Fruit fly (Drosophila melanogaster) whole organism, embryonic: Measurements from ENCODE around the gene CG10348.

Source experiments
- Adf1 ChIP-seq: fragments of 200-800 bp; sonication (Bioruptor generic); IDR thresholded peaks from 2 replicates; pipeline ENCODE4 v1.3.6; 2022; ENCODE audit warnings: missing biosample characterization, missing genetic modification characterization
- Bgb ChIP-seq: fragments of 200-800 bp; sonication (Bioruptor generic); IDR thresholded peaks from 2 replicates; pipeline ENCODE4 v1.3.6; 2022; ENCODE audit warnings: missing biosample characterization, missing genetic modification characterization; ENCODE audit not compliant: partially characterized antibody
- CG11695 ChIP-seq: fragments of 200-800 bp; sonication (Bioruptor generic); IDR thresholded peaks from 3 replicates; pipeline ENCODE4 v1.3.6; 2022; ENCODE audit warnings: missing biosample characterization, missing genetic modification characterization
- CG14710 ChIP-seq: fragments of 200-800 bp; sonication (Bioruptor generic); optimal IDR thresholded peaks from 3 replicates; lab custom pipeline; 2019; ENCODE audit warnings: missing biosample characterization, mild to moderate bottlenecking, missing genetic modification characterization, moderate library complexity
- CG16863 ChIP-seq: fragments of 200-800 bp; sonication (Bioruptor generic); optimal IDR thresholded peaks from 3 replicates; lab custom pipeline; 2016; ENCODE audit warnings: missing biosample characterization, missing genetic modification characterization
- CG18011 ChIP-seq: fragments of 200-800 bp; sonication (Bioruptor generic); optimal IDR thresholded peaks from 2 replicates; lab custom pipeline; 2017; ENCODE audit warnings: missing biosample characterization, missing genetic modification characterization, mild to moderate bottlenecking, moderate library complexity, missing genotype
- CG18764 ChIP-seq: fragments of 200-800 bp; sonication (Bioruptor generic); optimal IDR thresholded peaks from 3 replicates; lab custom pipeline; 2016; ENCODE audit warnings: missing biosample characterization, missing genetic modification characterization
- CG30020 ChIP-seq: fragments of 200-800 bp; optimal IDR thresholded peaks from 2 replicates; lab custom pipeline; 2019; ENCODE audit warnings: missing biosample characterization, mild to moderate bottlenecking, missing genetic modification characterization, moderate library complexity
- CG30431 ChIP-seq: fragments of 200-800 bp; sonication (Bioruptor generic); optimal IDR thresholded peaks from 2 replicates; lab custom pipeline; 2017; ENCODE audit warnings: missing biosample characterization, missing genetic modification characterization
- CG3163 ChIP-seq: fragments of 200-800 bp; sonication (Bioruptor generic); optimal IDR thresholded peaks from 3 replicates; lab custom pipeline; 2016; ENCODE audit warnings: missing biosample characterization, missing genetic modification characterization
- CG32767 ChIP-seq: fragments of 200-800 bp; sonication (Bioruptor generic); IDR thresholded peaks from 2 replicates; pipeline ENCODE4 v1.3.6; 2022; ENCODE audit warnings: missing biosample characterization, missing genetic modification characterization
- CG4282 ChIP-seq: fragments of 200-800 bp; sonication (Bioruptor generic); optimal IDR thresholded peaks from 2 replicates; lab custom pipeline; 2016; ENCODE audit warnings: missing biosample characterization, missing genetic modification characterization
- CG4404 ChIP-seq: fragments of 200-800 bp; sonication (Bioruptor generic); IDR thresholded peaks from 2 replicates; pipeline ENCODE4 v1.3.6; 2022; ENCODE audit warnings: missing biosample characterization, missing genetic modification characterization
- CG6791 ChIP-seq: fragments of 200-800 bp; sonication (Bioruptor generic); IDR thresholded peaks from 3 replicates; pipeline ENCODE4 v1.3.6; 2022; ENCODE audit warnings: missing biosample characterization, missing genetic modification characterization; ENCODE audit not compliant: partially characterized antibody
- CTCF ChIP-seq: fragments of 200-800 bp; sonication (Bioruptor generic); optimal IDR thresholded peaks from 2 replicates; lab custom pipeline; 2017; ENCODE audit warnings: missing biosample characterization, mild to moderate bottlenecking, missing genetic modification characterization, moderate library complexity
- D19A ChIP-seq: fragments of 200-800 bp; optimal IDR thresholded peaks from 3 replicates; lab custom pipeline; 2019; ENCODE audit warnings: missing biosample characterization, mild to moderate bottlenecking, missing genetic modification characterization, moderate library complexity
- Drgx ChIP-seq: fragments of 200-800 bp; sonication (Bioruptor generic); IDR thresholded peaks from 2 replicates; pipeline ENCODE4 v1.3.6; 2022; ENCODE audit warnings: missing biosample characterization, missing genetic modification characterization
- Ets97D ChIP-seq: fragments of 200-800 bp; sonication (Bioruptor generic); optimal IDR thresholded peaks from 3 replicates; lab custom pipeline; 2016; ENCODE audit warnings: missing biosample characterization, missing genetic modification characterization
- Fer2 ChIP-seq: fragments of 200-800 bp; sonication (Bioruptor generic); optimal IDR thresholded peaks from 2 replicates; lab custom pipeline; 2018; ENCODE audit warnings: missing biosample characterization, mild to moderate bottlenecking, missing genetic modification characterization, moderate library complexity
- GATAe ChIP-seq: fragments of 200-800 bp; sonication (Bioruptor generic); conservative IDR thresholded peaks from 2 replicates; pipeline ENCODE4 v1.3.6; 2022; ENCODE audit warnings: missing biosample characterization, missing genetic modification characterization
- Gsc ChIP-seq: fragments of 200-800 bp; sonication (Bioruptor generic); IDR thresholded peaks from 2 replicates; pipeline ENCODE4 v1.3.6; 2022; ENCODE audit warnings: missing biosample characterization, missing genetic modification characterization
- HLH3B ChIP-seq: fragments of 200-800 bp; sonication (Bioruptor generic); IDR thresholded peaks from 2 replicates; pipeline ENCODE4 v1.3.6; 2022; ENCODE audit warnings: missing biosample characterization, missing genetic modification characterization
- Mrtf ChIP-seq: fragments of 200-800 bp; sonication (Bioruptor generic); IDR thresholded peaks from 3 replicates; pipeline ENCODE4 v1.3.6; 2022; ENCODE audit warnings: missing biosample characterization, missing genetic modification characterization
- Nf-YC ChIP-seq: fragments of 200-800 bp; optimal IDR thresholded peaks from 3 replicates; lab custom pipeline; 2019; ENCODE audit warnings: missing biosample characterization, mild to moderate bottlenecking, missing genetic modification characterization, moderate library complexity
- Opbp ChIP-seq: fragments of 200-800 bp; sonication (Bioruptor generic); IDR thresholded peaks from 3 replicates; pipeline ENCODE4 v1.3.6; 2022; ENCODE audit warnings: missing biosample characterization, missing genetic modification characterization; ENCODE audit not compliant: partially characterized antibody
- Sry-δ ChIP-seq: fragments of 200-800 bp; sonication (Bioruptor generic); optimal IDR thresholded peaks from 2 replicates; lab custom pipeline; 2016; ENCODE audit warnings: missing biosample characterization, missing genetic modification characterization
- cato ChIP-seq: fragments of 200-800 bp; sonication (Bioruptor generic); optimal IDR thresholded peaks from 2 replicates; lab custom pipeline; 2016; ENCODE audit warnings: missing biosample characterization, missing genetic modification characterization, borderline replicate concordance
- cg ChIP-seq: fragments of 200-800 bp; sonication (Bioruptor generic); optimal IDR thresholded peaks from 3 replicates; lab custom pipeline; 2019; ENCODE audit warnings: missing biosample characterization, mild to moderate bottlenecking, missing genetic modification characterization, moderate library complexity
- corto ChIP-seq: fragments of 200-800 bp; sonication (Bioruptor generic); optimal IDR thresholded peaks from 2 replicates; lab custom pipeline; 2016; ENCODE audit warnings: missing biosample characterization, mild to moderate bottlenecking, missing genetic modification characterization, moderate library complexity
- dan ChIP-seq: fragments of 200-800 bp; sonication (Bioruptor generic); IDR thresholded peaks from 2 replicates; pipeline ENCODE4 v1.3.6; 2022; ENCODE audit warnings: missing biosample characterization, missing genetic modification characterization
- danr ChIP-seq: fragments of 200-800 bp; sonication (Bioruptor generic); IDR thresholded peaks from 2 replicates; pipeline ENCODE4 v1.3.6; 2022; ENCODE audit warnings: missing biosample characterization, missing genetic modification characterization
- emc ChIP-seq: fragments of 200-800 bp; sonication (Bioruptor generic); optimal IDR thresholded peaks from 2 replicates; lab custom pipeline; 2016; ENCODE audit warnings: missing biosample characterization, missing genetic modification characterization
- fru ChIP-seq: fragments of >200 bp; optimal IDR thresholded peaks from 2 replicates; lab custom pipeline; 2017
- gcm ChIP-seq: fragments of 200-800 bp; sonication (Bioruptor generic); optimal IDR thresholded peaks from 2 replicates; lab custom pipeline; 2019; ENCODE audit warnings: missing biosample characterization, mild to moderate bottlenecking, missing genetic modification characterization, moderate library complexity
- gem ChIP-seq: fragments of 200-800 bp; sonication (Bioruptor generic); optimal IDR thresholded peaks from 2 replicates; lab custom pipeline; 2019; ENCODE audit warnings: missing biosample characterization, mild to moderate bottlenecking, missing genetic modification characterization, moderate library complexity
- gt ChIP-seq: fragments of 200-800 bp; sonication (Bioruptor generic); IDR thresholded peaks from 2 replicates; pipeline ENCODE4 v1.3.6; 2022; ENCODE audit warnings: missing biosample characterization, missing genetic modification characterization
- insv ChIP-seq, 2 experiments: fragments of 200-800 bp; sonication (Bioruptor generic); optimal IDR thresholded peaks; 3 replicates each; lab custom pipeline; 2016 to 2018; ENCODE audit warnings: missing biosample characterization in 2 of 2, missing genetic modification characterization in 2 of 2
- jing ChIP-seq: fragments of 200-800 bp; sonication (Bioruptor generic); optimal IDR thresholded peaks from 2 replicates; lab custom pipeline; 2018; ENCODE audit warnings: missing biosample characterization, mild to moderate bottlenecking, missing genetic modification characterization
- ken ChIP-seq: fragments of 200-800 bp; sonication (Bioruptor generic); IDR thresholded peaks from 3 replicates; pipeline ENCODE4 v1.3.6; 2022; ENCODE audit warnings: missing biosample characterization, missing genetic modification characterization
- lilli ChIP-seq: fragments of 200-800 bp; sonication (Bioruptor generic); optimal IDR thresholded peaks from 3 replicates; lab custom pipeline; 2016; ENCODE audit warnings: missing biosample characterization, missing genetic modification characterization
- lmd ChIP-seq: fragments of 200-800 bp; sonication (Bioruptor generic); IDR thresholded peaks from 2 replicates; pipeline ENCODE4 v1.3.6; 2022; ENCODE audit warnings: missing biosample characterization, missing genetic modification characterization
- pros ChIP-seq: fragments of 200-800 bp; sonication (Bioruptor generic); optimal IDR thresholded peaks from 3 replicates; lab custom pipeline; 2019; ENCODE audit warnings: missing biosample characterization, mild to moderate bottlenecking, missing genetic modification characterization, moderate library complexity
- run ChIP-seq: fragments of 200-800 bp; sonication (Bioruptor generic); optimal IDR thresholded peaks from 3 replicates; lab custom pipeline; 2018; ENCODE audit warnings: missing biosample characterization, mild to moderate bottlenecking, missing genetic modification characterization
- sd ChIP-seq: fragments of 200-800 bp; sonication (Bioruptor generic); optimal IDR thresholded peaks from 3 replicates; lab custom pipeline; 2018; ENCODE audit warnings: missing biosample characterization, mild to moderate bottlenecking, missing genetic modification characterization, moderate library complexity
- seq ChIP-seq: fragments of 200-800 bp; sonication (Bioruptor generic); IDR thresholded peaks from 2 replicates; pipeline ENCODE4 v1.3.6; 2022; ENCODE audit warnings: missing biosample characterization, missing genetic modification characterization
- sisA ChIP-seq: fragments of 200-800 bp; sonication (Bioruptor generic); IDR thresholded peaks from 2 replicates; pipeline ENCODE4 v1.3.6; 2022; ENCODE audit warnings: missing biosample characterization, missing genetic modification characterization
- stc ChIP-seq: fragments of 200-800 bp; sonication (Bioruptor generic); IDR thresholded peaks from 2 replicates; pipeline ENCODE4 v1.3.6; 2022; ENCODE audit warnings: missing biosample characterization, missing genetic modification characterization
- trh ChIP-seq: fragments of 200-800 bp; sonication (Bioruptor generic); optimal IDR thresholded peaks from 2 replicates; lab custom pipeline; 2016; ENCODE audit warnings: missing biosample characterization, missing genetic modification characterization
- tx ChIP-seq: fragments of 200-800 bp; sonication (Bioruptor generic); optimal IDR thresholded peaks from 2 replicates; lab custom pipeline; 2016; ENCODE audit warnings: missing biosample characterization, missing genetic modification characterization
- z ChIP-seq: fragments of 200-800 bp; sonication (Bioruptor generic); IDR thresholded peaks from 3 replicates; pipeline ENCODE4 v1.3.6; 2022; ENCODE audit warnings: missing biosample characterization, missing genetic modification characterization
- zen2 ChIP-seq: fragments of 200-800 bp; sonication (Bioruptor generic); IDR thresholded peaks from 3 replicates; pipeline ENCODE4 v1.3.6; 2022; ENCODE audit warnings: missing biosample characterization, missing genetic modification characterization; ENCODE audit not compliant: partially characterized antibody

CG10348 gene

dm6 chr2L:18732760-18733530 lies 621 bp upstream of the CG10348 start (continued):
- TF ChIP-seq stc: no peak
- peak; percentile 36; the same call in 1 of the 2 replicates for TF ChIP-seq Bgb (GFP tag; lab: Robert Waterston, UW)
- TF ChIP-seq Gsc (GFP tag; lab: Robert Waterston, UW): no peak
- TF ChIP-seq Opbp (GFP tag; lab: Robert Waterston, UW): peak; percentile 5; the same call in 1 of the 3 replicates
- TF ChIP-seq pros (GFP tag; lab: Kevin White, UChicago): peak; percentile 60
- TF ChIP-seq CG6791 (GFP tag; lab: Robert Waterston, UW): 0 out of 3 replicates have a peak, but pooled peaks have one; percentile 18
- TF ChIP-seq Adf1 (GFP tag; lab: Robert Waterston, UW): peak; percentile 90
- TF ChIP-seq cg (GFP tag; lab: Kevin White, UChicago): peak; percentile 73
- no peak for TF ChIP-seq CG32767
- no peak for TF ChIP-seq Ets97D (GFP tag; lab: Kevin White, UChicago)
- no peak for TF ChIP-seq CG16863 (GFP tag; lab: Kevin White, UChicago)
- no peak for TF ChIP-seq Fer2
- TF ChIP-seq corto (GFP tag; lab: Kevin White, UChicago): no peak
- no peak for TF ChIP-seq CG11695 (GFP tag; lab: Robert Waterston, UW)
- no peak for TF ChIP-seq danr (GFP tag; lab: Robert Waterston, UW)
- no peak for TF ChIP-seq CG18764 (GFP tag; lab: Kevin White, UChicago)
- no peak for TF ChIP-seq run (tag; lab: Kevin White, UChicago)
- peak; percentile 17 for TF ChIP-seq gem (tag; lab: Kevin White, UChicago)
- peak; percentile 19; the same call in 1 of the 2 replicates for TF ChIP-seq Drgx (GFP tag; lab: Robert Waterston, UW)
- TF ChIP-seq sisA (GFP tag; lab: Robert Waterston, UW): no peak
- TF ChIP-seq zen2 (GFP tag; lab: Robert Waterston, UW): no peak
- peak; percentile 88 for TF ChIP-seq sd (tag; lab: Kevin White, UChicago)
- TF ChIP-seq Mrtf (GFP tag; lab: Robert Waterston, UW): no peak
- no peak for TF ChIP-seq Sry-δ (GFP tag; lab: Kevin White, UChicago)
- TF ChIP-seq CG30020 (tag; lab: Kevin White, UChicago): no peak
- TF ChIP-seq GATAe: no peak
- TF ChIP-seq emc (GFP tag; lab: Kevin White, UChicago): no peak
- TF ChIP-seq jing (GFP tag; lab: Kevin White, UChicago): peak; percentile 58
- TF ChIP-seq lilli (GFP tag; lab: Kevin White, UChicago): no peak
- TF ChIP-seq CG30431 (GFP tag; lab: Kevin White, UChicago): no peak
- TF ChIP-seq CG18011 (GFP tag; lab: Kevin White, UChicago): no peak
- no peak for TF ChIP-seq cato (GFP tag; lab: Kevin White, UChicago)
- TF ChIP-seq tx (GFP tag; lab: Kevin White, UChicago): no peak
- TF ChIP-seq HLH3B (GFP tag; lab: Robert Waterston, UW): no peak
- peak; percentile 56; the same call in 1 of the 3 replicates for TF ChIP-seq z
- TF ChIP-seq seq: no peak
- TF ChIP-seq CG3163: no peak
- TF ChIP-seq CG4404 (GFP tag; lab: Robert Waterston, UW): no peak
- TF ChIP-seq fru (lab: Kevin White, UChicago): no peak
- TF ChIP-seq lmd (GFP tag; lab: Robert Waterston, UW): no peak
- peak; percentile 17 for TF ChIP-seq gcm (GFP tag; lab: Kevin White, UChicago)
- TF ChIP-seq ken: no peak
- no peak for TF ChIP-seq dan (GFP tag; lab: Robert Waterston, UW)
- TF ChIP-seq CG14710 (tag; lab: Kevin White, UChicago): no peak
- TF ChIP-seq gt (GFP tag; lab: Robert Waterston, UW): no peak
- no peak for TF ChIP-seq CTCF
- TF ChIP-seq D19A (tag; lab: Kevin White, UChicago): peak; percentile 67
- no peak for TF ChIP-seq insv (GFP tag; optimal IDR thresholded peaks at IDR 0.05; lab: Kevin White, UChicago)
- no peak for TF ChIP-seq CG4282
- peak; percentile 57 for TF ChIP-seq Nf-YC (tag; lab: Kevin White, UChicago)
- TF ChIP-seq trh (GFP tag; lab: Kevin White, UChicago): no peak
